Fruit fly (Drosophila melanogaster) whole organism, embryonic: ENCODE results near the gene Zip88E.

Experiments
- B-H1 ChIP-seq: fragments of 200-800 bp; sonication (Bioruptor generic); IDR thresholded peaks from 3 replicates; pipeline ENCODE4 v1.3.6; 2022; ENCODE audit warnings: missing biosample characterization, missing genetic modification characterization
- Bteb2 ChIP-seq: fragments of 200-800 bp; sonication (Bioruptor generic); optimal IDR thresholded peaks from 2 replicates; lab custom pipeline; 2016; ENCODE audit warnings: missing biosample characterization, missing genetic modification characterization
- CG10147 ChIP-seq: fragments of 200-800 bp; sonication (Bioruptor generic); optimal IDR thresholded peaks from 2 replicates; lab custom pipeline; 2019; ENCODE audit warnings: missing biosample characterization, mild to moderate bottlenecking, missing genetic modification characterization, moderate library complexity
- CG10543 ChIP-seq: fragments of 200-800 bp; sonication (Bioruptor generic); optimal IDR thresholded peaks from 3 replicates; lab custom pipeline; 2017; ENCODE audit warnings: missing biosample characterization, mild to moderate bottlenecking, missing genetic modification characterization, moderate library complexity
- CG11398 ChIP-seq: fragments of 200-800 bp; sonication (Bioruptor generic); optimal IDR thresholded peaks from 2 replicates; lab custom pipeline; 2016; ENCODE audit warnings: missing biosample characterization, missing genetic modification characterization
- CG11504 ChIP-seq: fragments of 200-800 bp; sonication (Bioruptor generic); optimal IDR thresholded peaks from 3 replicates; lab custom pipeline; 2019; ENCODE audit warnings: missing biosample characterization, mild to moderate bottlenecking, missing genetic modification characterization, moderate library complexity
- CG11560 ChIP-seq: fragments of 200-800 bp; sonication (Bioruptor generic); IDR thresholded peaks from 3 replicates; pipeline ENCODE4 v1.3.6; 2022; ENCODE audit warnings: missing biosample characterization, missing genetic modification characterization
- CG13775 ChIP-seq: fragments of 200-800 bp; sonication (Bioruptor generic); optimal IDR thresholded peaks from 3 replicates; lab custom pipeline; 2017; ENCODE audit warnings: missing biosample characterization, mild to moderate bottlenecking, missing genetic modification characterization
- CG15601 ChIP-seq: fragments of 200-800 bp; sonication (Bioruptor generic); optimal IDR thresholded peaks from 3 replicates; lab custom pipeline; 2019; ENCODE audit warnings: missing biosample characterization, mild to moderate bottlenecking, missing genetic modification characterization, moderate library complexity
- CG1602 ChIP-seq: fragments of 200-800 bp; sonication (Bioruptor generic); optimal IDR thresholded peaks from 3 replicates; lab custom pipeline; 2016; ENCODE audit warnings: missing biosample characterization, missing genetic modification characterization
- CG16779 ChIP-seq: fragments of 200-800 bp; sonication (Bioruptor generic); IDR thresholded peaks from 2 replicates; pipeline ENCODE4 v1.3.6; 2022; ENCODE audit warnings: missing biosample characterization, missing genetic modification characterization
- CG16813 ChIP-seq: fragments of 200-800 bp; sonication (Bioruptor generic); IDR thresholded peaks from 3 replicates; pipeline ENCODE4 v1.3.6; 2022; ENCODE audit warnings: missing biosample characterization, missing genetic modification characterization; ENCODE audit not compliant: partially characterized antibody
- CG17829 ChIP-seq: fragments of 200-800 bp; optimal IDR thresholded peaks from 2 replicates; lab custom pipeline; 2019; ENCODE audit warnings: missing biosample characterization, mild to moderate bottlenecking, missing genetic modification characterization, moderate library complexity
- CG3163 ChIP-seq: fragments of 200-800 bp; sonication (Bioruptor generic); optimal IDR thresholded peaks from 3 replicates; lab custom pipeline; 2016; ENCODE audit warnings: missing biosample characterization, missing genetic modification characterization
- CG34376 ChIP-seq: fragments of 200-800 bp; sonication (Bioruptor generic); optimal IDR thresholded peaks from 2 replicates; lab custom pipeline; 2018; ENCODE audit warnings: missing biosample characterization, mild to moderate bottlenecking, missing genetic modification characterization
- CG3838 ChIP-seq: fragments of 200-800 bp; sonication (Bioruptor generic); optimal IDR thresholded peaks from 3 replicates; lab custom pipeline; 2016; ENCODE audit warnings: missing biosample characterization, missing genetic modification characterization
- CG3847 ChIP-seq: fragments of 200-800 bp; sonication (Bioruptor generic); IDR thresholded peaks from 2 replicates; pipeline ENCODE4 v1.3.6; 2022; ENCODE audit warnings: missing biosample characterization, missing genetic modification characterization
- CG4707 ChIP-seq: fragments of 200-800 bp; sonication (Bioruptor generic); optimal IDR thresholded peaks from 2 replicates; lab custom pipeline; 2018; ENCODE audit warnings: missing biosample characterization, mild to moderate bottlenecking, missing genetic modification characterization, moderate library complexity
- CG6272 ChIP-seq: fragments of 200-800 bp; sonication (Bioruptor generic); IDR thresholded peaks from 2 replicates; pipeline ENCODE4 v1.3.6; 2022; ENCODE audit warnings: missing biosample characterization, missing genetic modification characterization
- CG9437 ChIP-seq: fragments of 200-800 bp; sonication (Bioruptor generic); optimal IDR thresholded peaks from 2 replicates; lab custom pipeline; 2018; ENCODE audit warnings: missing biosample characterization, mild to moderate bottlenecking, missing genetic modification characterization
- Ets65A ChIP-seq: fragments of 200-800 bp; sonication (Bioruptor generic); peaks from one replicate; lab custom pipeline; 2016; ENCODE audit warnings: missing biosample characterization, missing genetic modification characterization
- Fer1 ChIP-seq: fragments of 200-800 bp; sonication (Bioruptor generic); optimal IDR thresholded peaks from 2 replicates; lab custom pipeline; 2017; ENCODE audit warnings: missing biosample characterization, mild to moderate bottlenecking, missing genetic modification characterization
- HLH4C ChIP-seq: fragments of 200-800 bp; sonication (Bioruptor generic); IDR thresholded peaks from 3 replicates; pipeline ENCODE4 v1.3.6; 2022; ENCODE audit warnings: missing biosample characterization, missing genetic modification characterization; ENCODE audit not compliant: partially characterized antibody
- Hey ChIP-seq: fragments of 200-800 bp; sonication (Bioruptor generic); optimal IDR thresholded peaks from 3 replicates; lab custom pipeline; 2018; ENCODE audit warnings: missing biosample characterization, mild to moderate bottlenecking, missing genetic modification characterization
- Med ChIP-seq: fragments of 200-800 bp; sonication (Bioruptor generic); peaks from one replicate; lab custom pipeline; 2016; ENCODE audit warnings: missing biosample characterization, missing genetic modification characterization, mild to moderate bottlenecking, inconsistent platforms, moderate library complexity
- NC2α ChIP-seq: fragments of 200-800 bp; sonication (Bioruptor generic); optimal IDR thresholded peaks from 2 replicates; lab custom pipeline; 2016; ENCODE audit warnings: missing biosample characterization, missing genetic modification characterization
- Opbp ChIP-seq: fragments of 200-800 bp; sonication (Bioruptor generic); IDR thresholded peaks from 3 replicates; pipeline ENCODE4 v1.3.6; 2022; ENCODE audit warnings: missing biosample characterization, missing genetic modification characterization; ENCODE audit not compliant: partially characterized antibody
- Scr ChIP-seq: fragments of 200-800 bp; sonication (Bioruptor generic); IDR thresholded peaks from 2 replicates; pipeline ENCODE4 v1.3.6; 2022; ENCODE audit warnings: missing biosample characterization, missing genetic modification characterization; ENCODE audit not compliant: partially characterized antibody
- Spps ChIP-seq: fragments of 200-800 bp; sonication (Bioruptor generic); optimal IDR thresholded peaks from 2 replicates; lab custom pipeline; 2018; ENCODE audit warnings: missing biosample characterization, mild to moderate bottlenecking, missing genetic modification characterization
- abd-A ChIP-seq: fragments of 200-800 bp; sonication (Bioruptor generic); optimal IDR thresholded peaks from 3 replicates; lab custom pipeline; 2019; ENCODE audit warnings: missing biosample characterization, mild to moderate bottlenecking, missing genetic modification characterization, moderate library complexity
- bsh ChIP-seq, 2 experiments: fragments of 200-800 bp; sonication (Bioruptor generic); optimal IDR thresholded peaks; 2 replicates each; lab custom pipeline; 2017 to 2018; ENCODE audit warnings: mild to moderate bottlenecking in 2 of 2, missing biosample characterization in 2 of 2, missing genetic modification characterization in 2 of 2, moderate library complexity in 1 of 2
- cas ChIP-seq: fragments of 200-800 bp; sonication (Bioruptor generic); IDR thresholded peaks from 2 replicates; pipeline ENCODE4 v1.3.6; 2022; ENCODE audit warnings: missing biosample characterization, missing genetic modification characterization
- ci ChIP-seq: fragments of 200-800 bp; sonication (Bioruptor generic); IDR thresholded peaks from 3 replicates; pipeline ENCODE4 v1.3.6; 2022; ENCODE audit warnings: missing biosample characterization, missing genetic modification characterization
- dimm ChIP-seq: fragments of 200-800 bp; sonication (Bioruptor generic); IDR thresholded peaks from 2 replicates; pipeline ENCODE4 v1.3.6; 2022; ENCODE audit warnings: missing biosample characterization, missing genetic modification characterization
- dmrt11E ChIP-seq: fragments of 200-800 bp; sonication (Bioruptor generic); optimal IDR thresholded peaks from 3 replicates; lab custom pipeline; 2018; ENCODE audit warnings: missing biosample characterization, mild to moderate bottlenecking, missing genetic modification characterization, moderate library complexity
- exex ChIP-seq: fragments of 200-800 bp; sonication (Bioruptor generic); optimal IDR thresholded peaks from 4 replicates; lab custom pipeline; 2018; ENCODE audit warnings: missing biosample characterization, mild to moderate bottlenecking, missing genetic modification characterization, moderate library complexity
- fd64A ChIP-seq: fragments of 200-800 bp; sonication (Bioruptor generic); optimal IDR thresholded peaks from 3 replicates; lab custom pipeline; 2018; ENCODE audit warnings: missing biosample characterization, mild to moderate bottlenecking, missing genetic modification characterization
- gsb-n ChIP-seq: fragments of 200-800 bp; sonication (Bioruptor generic); optimal IDR thresholded peaks from 3 replicates; lab custom pipeline; 2018; ENCODE audit warnings: missing biosample characterization, mild to moderate bottlenecking, missing genetic modification characterization
- insv ChIP-seq, 2 experiments: fragments of 200-800 bp; sonication (Bioruptor generic); optimal IDR thresholded peaks; 3 replicates each; lab custom pipeline; 2016 to 2018; ENCODE audit warnings: missing biosample characterization in 2 of 2, missing genetic modification characterization in 2 of 2
- oc ChIP-seq: fragments of 200-800 bp; sonication (Bioruptor generic); optimal IDR thresholded peaks from 2 replicates; lab custom pipeline; 2018; ENCODE audit warnings: missing biosample characterization, mild to moderate bottlenecking, missing genetic modification characterization, moderate library complexity
- phol ChIP-seq: fragments of 200-800 bp; sonication (Bioruptor generic); optimal IDR thresholded peaks from 3 replicates; lab custom pipeline; 2018; ENCODE audit warnings: missing biosample characterization, mild to moderate bottlenecking, missing genetic modification characterization, moderate library complexity
- rib ChIP-seq: fragments of 200-800 bp; sonication (Bioruptor generic); IDR thresholded peaks from 2 replicates; pipeline ENCODE4 v1.3.6; 2022; ENCODE audit warnings: missing biosample characterization, missing genetic modification characterization
- stc ChIP-seq: fragments of 200-800 bp; sonication (Bioruptor generic); IDR thresholded peaks from 2 replicates; pipeline ENCODE4 v1.3.6; 2022; ENCODE audit warnings: missing biosample characterization, missing genetic modification characterization
- sug ChIP-seq: fragments of 200-800 bp; optimal IDR thresholded peaks from 2 replicates; lab custom pipeline; 2019; ENCODE audit warnings: missing biosample characterization, mild to moderate bottlenecking, missing genetic modification characterization, moderate library complexity
- toy ChIP-seq: fragments of 200-800 bp; sonication (Bioruptor generic); IDR thresholded peaks from 2 replicates; pipeline ENCODE4 v1.3.6; 2022; ENCODE audit warnings: missing biosample characterization, missing genetic modification characterization
- unc-4 ChIP-seq: fragments of 200-800 bp; sonication (Bioruptor generic); IDR thresholded peaks from 2 replicates; pipeline ENCODE4 v1.3.6; 2022; ENCODE audit warnings: missing biosample characterization, missing genetic modification characterization; ENCODE audit not compliant: partially characterized antibody
- zf30C ChIP-seq: fragments of 200-800 bp; sonication (Bioruptor generic); optimal IDR thresholded peaks from 3 replicates; lab custom pipeline; 2018; ENCODE audit warnings: missing biosample characterization, mild to moderate bottlenecking, missing genetic modification characterization
- zfh1 ChIP-seq: fragments of 200-800 bp; sonication (Bioruptor generic); IDR thresholded peaks from 3 replicates; pipeline ENCODE4 v1.3.6; 2022; ENCODE audit warnings: missing biosample characterization, missing genetic modification characterization

The Zip88E gene

DNA sequence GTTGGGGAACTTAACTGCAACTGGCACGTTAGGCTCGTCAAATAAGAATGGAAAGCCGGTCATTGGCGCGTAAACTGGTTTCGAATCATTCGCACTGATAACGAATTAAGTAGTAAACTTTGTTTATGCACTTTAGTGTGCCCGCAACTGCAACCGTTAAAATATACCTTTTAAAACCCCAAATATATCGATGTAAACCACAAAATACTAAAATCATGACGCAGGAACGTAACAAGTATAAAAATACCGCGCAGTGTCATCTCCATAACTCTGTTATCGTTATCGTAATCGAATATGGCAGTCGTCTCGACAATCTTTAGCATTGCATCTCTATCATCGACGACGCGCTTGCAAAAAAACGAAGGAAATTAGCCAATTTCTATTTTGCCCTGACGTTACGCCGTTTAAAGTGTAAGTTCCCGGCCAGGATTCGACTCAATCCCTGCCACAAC, 43.2 kb upstream of the Zip88E start, which contains the start of the genes CG31344 and Caf1-55 (continued):
- peak; percentile 89 for TF ChIP-seq HLH4C
- TF ChIP-seq cas (GFP tag; lab: Robert Waterston, UW) = no peak
- peak; percentile 74 for TF ChIP-seq Scr (GFP tag; lab: Robert Waterston, UW)
- no peak for TF ChIP-seq NC2α (GFP tag; lab: Kevin White, UChicago)
- TF ChIP-seq CG11398 = no peak
- peak; percentile 38; the same call in 1 of the 2 replicates for TF ChIP-seq CG3847 (GFP tag; lab: Robert Waterston, UW)
- peak; percentile 74 for TF ChIP-seq Med (GFP tag; lab: Kevin White, UChicago)
- TF ChIP-seq gsb-n (tag; lab: Kevin White, UChicago) = peak; percentile 21
- TF ChIP-seq zfh1 (GFP tag; lab: Robert Waterston, UW) = no peak
- no peak for TF ChIP-seq Hey (tag; lab: Kevin White, UChicago)
- TF ChIP-seq CG9437 (GFP tag; lab: Kevin White, UChicago) = peak; percentile 79
- no peak for TF ChIP-seq stc
- no peak for TF ChIP-seq bsh (GFP tag; optimal IDR thresholded peaks at IDR 0.05; lab: Kevin White, UChicago)
- peak; percentile 33 for TF ChIP-seq exex (tag; lab: Kevin White, UChicago)
- peak; percentile 71 for TF ChIP-seq CG16813 (GFP tag; lab: Robert Waterston, UW)
- TF ChIP-seq CG16779 (GFP tag; lab: Robert Waterston, UW) = no peak
- no peak for TF ChIP-seq abd-A (tag; lab: Kevin White, UChicago)

- peak; percentile 72 for TF ChIP-seq zf30C
- peak; percentile 100 for TF ChIP-seq CG10147 (GFP tag; lab: Kevin White, UChicago)
- 0 out of 2 replicates have a peak, but pooled peaks have one; percentile 30 for TF ChIP-seq unc-4
- peak; percentile 100 for TF ChIP-seq ci (GFP tag; lab: Robert Waterston, UW)
- TF ChIP-seq CG6272 (GFP tag; lab: Robert Waterston, UW) = peak; percentile 100
- peak; percentile 98 for TF ChIP-seq CG4707 (GFP tag; lab: Kevin White, UChicago)
- TF ChIP-seq CG11560 (tag; lab: Robert Waterston, UW) = peak; percentile 95
- peak; percentile 100 for TF ChIP-seq phol (tag; lab: Kevin White, UChicago)
- TF ChIP-seq gsb-n (tag; lab: Kevin White, UChicago) = peak; percentile 100
- TF ChIP-seq Fer1 = peak; percentile 100
- peak; percentile 100 for TF ChIP-seq Bteb2
- peak; percentile 100 for TF ChIP-seq toy
- TF ChIP-seq dimm (GFP tag; lab: Robert Waterston, UW) = peak; percentile 100
- TF ChIP-seq CG3838 (GFP tag; lab: Kevin White, UChicago) = peak; percentile 99
- peak; percentile 69 to 88 for TF ChIP-seq insv (GFP tag; optimal IDR thresholded peaks at IDR 0.05; lab: Kevin White, UChicago)
- TF ChIP-seq dmrt11E (tag; lab: Kevin White, UChicago) = peak; percentile 100
- TF ChIP-seq Ets65A (GFP tag; lab: Kevin White, UChicago) = peak; percentile 100
- peak; percentile 96 for TF ChIP-seq CG3163 (GFP tag; lab: Kevin White, UChicago)
- peak; percentile 100 for TF ChIP-seq CG13775
- TF ChIP-seq CG17829 (tag; lab: Kevin White, UChicago) = peak; percentile 100
- peak; percentile 100 for TF ChIP-seq B-H1 (GFP tag; lab: Robert Waterston, UW)
- peak; percentile 100 for TF ChIP-seq CG34376 (GFP tag; lab: Kevin White, UChicago)
- TF ChIP-seq CG15601 (tag; lab: Kevin White, UChicago) = peak; percentile 99
- TF ChIP-seq CG11504 (tag; lab: Kevin White, UChicago) = peak; percentile 99
- peak; percentile 29; the same call in 1 of the 3 replicates for TF ChIP-seq Opbp (GFP tag; lab: Robert Waterston, UW)
- peak; percentile 100 for TF ChIP-seq sug (tag; lab: Kevin White, UChicago)
- peak; percentile 100 for TF ChIP-seq oc (tag; lab: Kevin White, UChicago)
- TF ChIP-seq fd64A (GFP tag; lab: Kevin White, UChicago) = peak; percentile 99
- TF ChIP-seq CG1602 = peak; percentile 100
- TF ChIP-seq exex (tag; lab: Kevin White, UChicago) = peak; percentile 99
- peak; percentile 100 for TF ChIP-seq rib (GFP tag; lab: Robert Waterston, UW)
- peak; percentile 100 for TF ChIP-seq Spps (tag; lab: Kevin White, UChicago)
- TF ChIP-seq CG10543 = peak; percentile 100
Measured at dm6 chr3R:15229329-15229876, 39.1 kb upstream of the Zip88E start, which contains the start of the genes Art3 and mRpS10. Gene Art3 (minus strand): TSS chr3R:15229408. Gene mRpS10 (plus strand): TSS chr3R:15229665.
